Fruit fly (Drosophila melanogaster) whole organism, embryonic: ENCODE results near the gene CG7568.
A peak's percentile ranks its signal among the peaks of the same experiment; 100 is the strongest.

Experiments used
- ATbp ChIP-seq: fragments of 200-800 bp; sonication (Bioruptor generic); optimal IDR thresholded peaks from 2 replicates; lab custom pipeline; 2017; ENCODE audit warnings: missing biosample characterization, mild to moderate bottlenecking, missing genetic modification characterization, missing genetic modification reagents
- Ada2b ChIP-seq: fragments of 200-800 bp; sonication (Bioruptor generic); IDR thresholded peaks from 2 replicates; pipeline ENCODE4 v1.3.6; 2022; ENCODE audit warnings: missing biosample characterization, missing genetic modification characterization
- Asciz ChIP-seq: fragments of 200-800 bp; sonication (Bioruptor generic); optimal IDR thresholded peaks from 2 replicates; lab custom pipeline; 2017; ENCODE audit warnings: missing biosample characterization, mild to moderate bottlenecking, missing genetic modification characterization, missing genetic modification reagents
- Bteb2 ChIP-seq: fragments of 200-800 bp; sonication (Bioruptor generic); optimal IDR thresholded peaks from 2 replicates; lab custom pipeline; 2016; ENCODE audit warnings: missing biosample characterization, missing genetic modification characterization
- CG10147 ChIP-seq: fragments of 200-800 bp; sonication (Bioruptor generic); optimal IDR thresholded peaks from 2 replicates; lab custom pipeline; 2019; ENCODE audit warnings: missing biosample characterization, mild to moderate bottlenecking, missing genetic modification characterization, moderate library complexity
- CG10431 ChIP-seq: fragments of 200-800 bp; sonication (Bioruptor generic); optimal IDR thresholded peaks from 3 replicates; lab custom pipeline; 2018; ENCODE audit warnings: missing biosample characterization, mild to moderate bottlenecking, missing genetic modification characterization
- CG10462 ChIP-seq: fragments of 200-800 bp; sonication (Bioruptor generic); optimal IDR thresholded peaks from 2 replicates; lab custom pipeline; 2016; ENCODE audit warnings: missing biosample characterization, missing genetic modification characterization
- CG12659 ChIP-seq: fragments of 200-800 bp; sonication (Bioruptor generic); optimal IDR thresholded peaks from 3 replicates; lab custom pipeline; 2017; ENCODE audit warnings: mild to moderate bottlenecking, missing biosample characterization, missing genetic modification reagents, missing genetic modification characterization
- CG13624 ChIP-seq: fragments of 200-800 bp; sonication (Bioruptor generic); optimal IDR thresholded peaks from 2 replicates; lab custom pipeline; 2016; ENCODE audit warnings: missing biosample characterization, missing genetic modification characterization
- CG17385 ChIP-seq: fragments of 200-800 bp; sonication (Bioruptor generic); optimal IDR thresholded peaks from 3 replicates; lab custom pipeline; 2018; ENCODE audit warnings: missing biosample characterization, mild to moderate bottlenecking, missing genetic modification characterization
- CG2202 ChIP-seq: fragments of 200-800 bp; sonication (Bioruptor generic); optimal IDR thresholded peaks from 2 replicates; lab custom pipeline; 2018; ENCODE audit warnings: missing biosample characterization, mild to moderate bottlenecking, missing genetic modification characterization
- CG30403 ChIP-seq: fragments of 200-800 bp; sonication (Bioruptor generic); optimal IDR thresholded peaks from 3 replicates; lab custom pipeline; 2016; ENCODE audit warnings: missing biosample characterization, missing genetic modification characterization
- CG3995 ChIP-seq: fragments of 200-800 bp; sonication (Bioruptor generic); optimal IDR thresholded peaks from 3 replicates; lab custom pipeline; 2016; ENCODE audit warnings: missing biosample characterization, missing genetic modification characterization
- CG4617 ChIP-seq: fragments of 200-800 bp; sonication (Bioruptor generic); optimal IDR thresholded peaks from 3 replicates; lab custom pipeline; 2016; ENCODE audit warnings: missing biosample characterization, missing genetic modification characterization, borderline replicate concordance
- CG4820 ChIP-seq: fragments of 200-800 bp; sonication (Bioruptor generic); optimal IDR thresholded peaks from 3 replicates; lab custom pipeline; 2016; ENCODE audit warnings: missing biosample characterization, missing genetic modification characterization
- CG6272 ChIP-seq: fragments of 200-800 bp; sonication (Bioruptor generic); IDR thresholded peaks from 2 replicates; pipeline ENCODE4 v1.3.6; 2022; ENCODE audit warnings: missing biosample characterization, missing genetic modification characterization
- CG8924 ChIP-seq: fragments of 200-800 bp; optimal IDR thresholded peaks from 3 replicates; lab custom pipeline; 2019; ENCODE audit warnings: missing biosample characterization, mild to moderate bottlenecking, missing genetic modification characterization, moderate library complexity
- CG9437 ChIP-seq: fragments of 200-800 bp; sonication (Bioruptor generic); optimal IDR thresholded peaks from 2 replicates; lab custom pipeline; 2018; ENCODE audit warnings: missing biosample characterization, mild to moderate bottlenecking, missing genetic modification characterization
- CG9727 ChIP-seq: fragments of 200-800 bp; sonication (Bioruptor generic); optimal IDR thresholded peaks from 3 replicates; lab custom pipeline; 2017; ENCODE audit warnings: missing biosample characterization, mild to moderate bottlenecking, missing genetic modification characterization
- CG9876 ChIP-seq: fragments of 200-800 bp; sonication (Bioruptor generic); optimal IDR thresholded peaks from 2 replicates; lab custom pipeline; 2016; ENCODE audit warnings: missing biosample characterization, missing genetic modification characterization
- CTCF ChIP-seq: fragments of 200-800 bp; sonication (Bioruptor generic); optimal IDR thresholded peaks from 2 replicates; lab custom pipeline; 2017; ENCODE audit warnings: missing biosample characterization, mild to moderate bottlenecking, missing genetic modification characterization, moderate library complexity
- Dek ChIP-seq: fragments of 200-800 bp; sonication (Bioruptor generic); optimal IDR thresholded peaks from 3 replicates; lab custom pipeline; 2019; ENCODE audit warnings: missing biosample characterization, mild to moderate bottlenecking, missing genetic modification characterization, moderate library complexity
- Fer2 ChIP-seq: fragments of 200-800 bp; sonication (Bioruptor generic); optimal IDR thresholded peaks from 2 replicates; lab custom pipeline; 2018; ENCODE audit warnings: missing biosample characterization, mild to moderate bottlenecking, missing genetic modification characterization, moderate library complexity
- GATAe ChIP-seq: fragments of 200-800 bp; sonication (Bioruptor generic); conservative IDR thresholded peaks from 2 replicates; pipeline ENCODE4 v1.3.6; 2022; ENCODE audit warnings: missing biosample characterization, missing genetic modification characterization
- HLHmδ ChIP-seq: fragments of 200-800 bp; sonication (Bioruptor generic); optimal IDR thresholded peaks from 2 replicates; lab custom pipeline; 2018; ENCODE audit warnings: missing biosample characterization, mild to moderate bottlenecking, missing genetic modification characterization, moderate library complexity
- Hey ChIP-seq: fragments of 200-800 bp; sonication (Bioruptor generic); optimal IDR thresholded peaks from 3 replicates; lab custom pipeline; 2018; ENCODE audit warnings: missing biosample characterization, mild to moderate bottlenecking, missing genetic modification characterization
- Meics ChIP-seq: fragments of 200-800 bp; sonication (Bioruptor generic); optimal IDR thresholded peaks from 2 replicates; lab custom pipeline; 2017; ENCODE audit warnings: missing biosample characterization, mild to moderate bottlenecking, missing genetic modification characterization
- NK7.1 ChIP-seq: fragments of 200-800 bp; sonication (Bioruptor generic); optimal IDR thresholded peaks from 3 replicates; lab custom pipeline; 2016; ENCODE audit warnings: missing biosample characterization, missing genetic modification characterization
- Nf-YC ChIP-seq: fragments of 200-800 bp; optimal IDR thresholded peaks from 3 replicates; lab custom pipeline; 2019; ENCODE audit warnings: missing biosample characterization, mild to moderate bottlenecking, missing genetic modification characterization, moderate library complexity
- TFAM ChIP-seq: fragments of 200-800 bp; sonication (Bioruptor generic); optimal IDR thresholded peaks from 2 replicates; lab custom pipeline; 2017; ENCODE audit warnings: missing biosample characterization, missing genetic modification characterization, inconsistent platforms
- Xrp1 ChIP-seq: fragments of 200-800 bp; sonication (Bioruptor generic); IDR thresholded peaks from 2 replicates; pipeline ENCODE4 v1.3.6; 2022; ENCODE audit warnings: missing biosample characterization, missing genetic modification characterization
- dmrt99B ChIP-seq: fragments of 200-800 bp; sonication (Bioruptor generic); optimal IDR thresholded peaks from 2 replicates; lab custom pipeline; 2018; ENCODE audit warnings: missing biosample characterization, mild to moderate bottlenecking, missing genetic modification characterization, moderate library complexity
- fd102C ChIP-seq: fragments of 200-800 bp; sonication (Bioruptor generic); optimal IDR thresholded peaks from 2 replicates; lab custom pipeline; 2018; ENCODE audit warnings: missing biosample characterization, mild to moderate bottlenecking, missing genetic modification characterization, moderate library complexity
- fru ChIP-seq: fragments of >200 bp; optimal IDR thresholded peaks from 2 replicates; lab custom pipeline; 2017
- ftz-f1 ChIP-seq: fragments of 200-800 bp; sonication (Bioruptor generic); optimal IDR thresholded peaks from 2 replicates; lab custom pipeline; 2016; ENCODE audit warnings: missing biosample characterization, missing genetic modification characterization
- fu2 ChIP-seq: fragments of 200-800 bp; sonication (Bioruptor generic); optimal IDR thresholded peaks from 2 replicates; lab custom pipeline; 2016; ENCODE audit warnings: missing biosample characterization, missing genetic modification characterization
- gcm2 ChIP-seq: fragments of 200-800 bp; sonication (Bioruptor generic); optimal IDR thresholded peaks from 2 replicates; lab custom pipeline; 2016; ENCODE audit warnings: missing biosample characterization, missing genetic modification characterization
- grau ChIP-seq: fragments of 200-800 bp; optimal IDR thresholded peaks from 3 replicates; lab custom pipeline; 2019; ENCODE audit warnings: missing biosample characterization, mild to moderate bottlenecking, missing genetic modification characterization, moderate library complexity
- h ChIP-seq: fragments of >200 bp; optimal IDR thresholded peaks from 2 replicates; lab custom pipeline; 2017
- hb ChIP-seq: fragments of 200-800 bp; sonication (Bioruptor generic); IDR thresholded peaks from 3 replicates; pipeline ENCODE4 v1.3.6; 2022; ENCODE audit warnings: missing biosample characterization, missing genetic modification characterization; ENCODE audit not compliant: partially characterized antibody
- oc ChIP-seq: fragments of 200-800 bp; sonication (Bioruptor generic); optimal IDR thresholded peaks from 2 replicates; lab custom pipeline; 2018; ENCODE audit warnings: missing biosample characterization, mild to moderate bottlenecking, missing genetic modification characterization, moderate library complexity
- onecut ChIP-seq: fragments of 200-800 bp; sonication (Bioruptor generic); IDR thresholded peaks from 2 replicates; pipeline ENCODE4 v1.3.6; 2022; ENCODE audit warnings: missing biosample characterization, missing genetic modification characterization
- otp ChIP-seq: fragments of 200-800 bp; sonication (Bioruptor generic); IDR thresholded peaks from 3 replicates; pipeline ENCODE4, ENCODE4 v1.3.6; 2022; ENCODE audit warnings: missing biosample characterization, missing genetic modification characterization
- phol ChIP-seq: fragments of 200-800 bp; sonication (Bioruptor generic); optimal IDR thresholded peaks from 3 replicates; lab custom pipeline; 2018; ENCODE audit warnings: missing biosample characterization, mild to moderate bottlenecking, missing genetic modification characterization, moderate library complexity
- pros ChIP-seq: fragments of 200-800 bp; sonication (Bioruptor generic); optimal IDR thresholded peaks from 3 replicates; lab custom pipeline; 2019; ENCODE audit warnings: missing biosample characterization, mild to moderate bottlenecking, missing genetic modification characterization, moderate library complexity
- sens ChIP-seq: fragments of 200-800 bp; sonication (Bioruptor generic); peaks from one replicate; lab custom pipeline; 2016; ENCODE audit warnings: missing biosample characterization, missing genetic modification characterization
- tll ChIP-seq, 2 experiments: fragments of 200-800 bp in 1 of 2; fragments of >200 bp in 1 of 2; sonication (Bioruptor generic) in 1 of 2; optimal IDR thresholded peaks; 2 replicates each; lab custom pipeline; 2017 to 2019; ENCODE audit warnings: missing biosample characterization in 2 of 2, missing genetic modification characterization in 2 of 2, mild to moderate bottlenecking in 1 of 2, moderate library complexity in 1 of 2
- tna ChIP-seq: fragments of 200-800 bp; sonication (Bioruptor generic); IDR thresholded peaks from 2 replicates; pipeline ENCODE4 v1.3.6; 2022; ENCODE audit warnings: missing biosample characterization, missing genetic modification characterization; ENCODE audit not compliant: partially characterized antibody
- usp ChIP-seq: fragments of >200 bp; optimal IDR thresholded peaks from 2 replicates; lab custom pipeline; 2017; ENCODE audit warnings: missing biosample characterization, missing genetic modification characterization
- wek ChIP-seq: fragments of 200-800 bp; sonication (Bioruptor generic); optimal IDR thresholded peaks from 3 replicates; lab custom pipeline; 2018; ENCODE audit warnings: missing biosample characterization, mild to moderate bottlenecking, missing genetic modification characterization, moderate library complexity
- wor ChIP-seq: fragments of 200-800 bp; sonication (Bioruptor generic); IDR thresholded peaks from 2 replicates; pipeline ENCODE4 v1.3.6; 2022; ENCODE audit warnings: missing biosample characterization, missing genetic modification characterization
- zen2 ChIP-seq: fragments of 200-800 bp; sonication (Bioruptor generic); IDR thresholded peaks from 3 replicates; pipeline ENCODE4 v1.3.6; 2022; ENCODE audit warnings: missing biosample characterization, missing genetic modification characterization; ENCODE audit not compliant: partially characterized antibody

The CG7568 gene

DNA sequence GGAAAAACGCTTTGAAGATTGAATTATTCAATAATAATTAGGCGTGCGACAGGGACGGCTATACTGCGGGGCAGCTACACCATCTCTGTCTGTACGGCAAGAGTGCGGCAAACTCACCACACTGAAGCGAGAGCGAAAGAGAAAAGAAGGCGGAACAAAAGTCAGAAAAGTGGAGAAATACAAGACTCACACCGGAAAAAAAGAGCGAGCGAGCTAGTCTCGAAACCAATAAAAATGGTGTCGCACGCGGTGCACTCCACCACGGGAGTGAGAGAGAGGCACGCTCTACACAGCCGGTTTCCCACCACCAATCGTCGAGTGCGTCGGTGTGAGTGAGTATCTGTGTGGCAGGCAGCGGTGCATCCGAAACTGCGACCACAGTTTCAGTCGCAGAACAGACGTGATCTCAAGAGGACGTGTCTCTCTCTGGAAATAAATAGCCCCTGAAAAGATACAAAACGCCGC, 44.6 kb downstream of the CG7568 start, which contains the start of gene Dr (continued):
- TF ChIP-seq CG10431 (GFP tag; lab: Kevin White, UChicago) (no peak), CG13624 (GFP tag; lab: Kevin White, UChicago) (no peak), fru (lab: Kevin White, UChicago) (no peak), CG9437 (GFP tag; lab: Kevin White, UChicago) (no peak), TFAM (no peak), GATAe (GFP tag; lab: Robert Waterston, UW) (no peak), ftz-f1 (GFP tag; lab: Kevin White, UChicago) (no peak), CG10462 (no peak), grau (tag; lab: Kevin White, UChicago) (no peak), CG9876 (GFP tag; lab: Kevin White, UChicago) (no peak), CG9727 (GFP tag; lab: Kevin White, UChicago) (peak; percentile 21), CG8924 (tag; lab: Kevin White, UChicago) (peak; percentile 39), Meics (GFP tag; lab: Kevin White, UChicago) (no peak), CG4820 (GFP tag; lab: Kevin White, UChicago) (no peak), CG3995 (GFP tag; lab: Kevin White, UChicago) (no peak), Hey (tag; lab: Kevin White, UChicago) (no peak), hb (no peak), wor (no peak), Ada2b (GFP tag; lab: Robert Waterston, UW) (no peak), Dek (tag; lab: Kevin White, UChicago) (no peak), CG4617 (GFP tag; lab: Kevin White, UChicago) (no peak), CG17385 (GFP tag; lab: Kevin White, UChicago) (no peak), tll (GFP tag; optimal IDR thresholded peaks at IDR 0.05; lab: Kevin White, UChicago) (peak; percentile 76 to 91), CG12659 (GFP tag; lab: Kevin White, UChicago) (no peak), usp (GFP tag; lab: Kevin White, UChicago) (no peak), oc (tag; lab: Kevin White, UChicago) (peak; percentile 59), phol (tag; lab: Kevin White, UChicago) (peak; percentile 72), Fer2 (tag; lab: Kevin White, UChicago) (no peak), onecut (no peak; the same call in none of the 2 replicates), ATbp (GFP tag; lab: Kevin White, UChicago) (no peak), Xrp1 (GFP tag; lab: Robert Waterston, UW) (no peak), CG30403 (GFP tag; lab: Kevin White, UChicago) (no peak), wek (no peak), Asciz (no peak), pros (peak; percentile 59), CG2202 (tag; lab: Kevin White, UChicago) (no peak), dmrt99B (tag; lab: Kevin White, UChicago) (no peak), sens (GFP tag; lab: Kevin White, UChicago) (peak; percentile 78), tna (0 out of 2 replicates have a peak, but pooled peaks have one; percentile 25), CG10147 (GFP tag; lab: Kevin White, UChicago) (no peak), CTCF (no peak), NK7.1 (GFP tag; lab: Kevin White, UChicago) (no peak), Bteb2 (GFP tag; lab: Kevin White, UChicago) (no peak), otp (0 out of 3 replicates have a peak, but pooled peaks have one; percentile 4), CG6272 (GFP tag; lab: Robert Waterston, UW) (no peak), h (lab: Kevin White, UChicago) (no peak), HLHmδ (GFP tag; lab: Kevin White, UChicago) (peak; percentile 65), Nf-YC (tag; lab: Kevin White, UChicago) (peak; percentile 99), gcm2 (GFP tag; lab: Kevin White, UChicago) (no peak), fu2 (GFP tag; lab: Kevin White, UChicago) (no peak), fd102C (no peak), zen2 (GFP tag; lab: Robert Waterston, UW) (no peak)
